Worm (Caenorhabditis elegans): ENCODE data around the gene eif-3.K.

The eif-3.K gene

DNA sequence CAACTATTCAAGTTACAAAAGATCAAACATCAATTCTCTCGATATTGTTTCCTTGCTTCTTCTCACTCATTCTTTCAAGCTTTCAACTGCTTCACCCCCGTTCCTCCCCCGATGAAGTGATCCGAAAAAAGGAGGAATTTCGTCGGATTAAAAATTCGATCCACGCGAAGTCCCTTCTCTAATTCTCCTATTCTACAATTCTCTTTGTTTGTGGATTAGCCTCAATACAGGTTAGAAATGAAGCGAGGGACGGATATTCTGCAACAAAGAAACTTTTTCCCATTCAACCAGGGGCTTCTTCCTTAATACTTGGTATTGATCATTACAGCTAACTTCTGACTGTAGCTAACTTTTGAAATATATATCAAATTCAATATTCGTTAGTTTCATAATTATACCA lies 9.0 kb upstream of the eif-3.K start, which contains the start of gene grl-2:
TSS of gene grl-2 (plus strand) at position 301 of the 400 bp plus-strand sequence.
- no peak for TF ChIP-seq nhr-28 (tag; optimal IDR thresholded peaks at IDR 0.05)
- no peak for TF ChIP-seq nhr-11 (tag; optimal IDR thresholded peaks at IDR 0.05)
- no peak for TF ChIP-seq nhr-76 (tag; optimal IDR thresholded peaks at IDR 0.05)
- TF ChIP-seq nhr-43 (tag; optimal IDR thresholded peaks at IDR 0.05; ENCODE audit: poor library complexity, severe bottlenecking), result no peak

DNA sequence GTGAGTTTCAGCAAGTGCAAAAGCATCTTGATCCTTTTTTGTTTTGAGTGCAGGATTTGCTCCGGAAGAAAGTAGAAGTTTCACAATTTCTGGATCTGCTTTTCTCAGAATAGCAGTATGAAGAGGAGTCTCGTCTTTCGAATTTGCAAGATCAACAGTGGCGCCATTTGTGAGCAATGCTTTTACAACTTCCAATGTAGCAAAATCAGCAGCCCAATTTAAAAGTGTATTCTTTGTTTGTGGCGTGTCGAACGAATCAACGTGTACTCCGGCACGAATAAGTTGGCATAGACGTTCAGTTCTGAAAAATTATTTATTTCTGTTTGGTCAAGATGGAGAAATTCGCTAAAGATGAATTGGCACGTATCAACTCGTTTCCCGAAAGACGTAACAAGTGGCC lies 4.2 kb upstream of the eif-3.K start, which contains the start of gene T16G1.13:
TSS of gene T16G1.13 (plus strand) at position 301 of the 400 bp plus-strand sequence.
- TF ChIP-seq nhr-67 (tag; optimal IDR thresholded peaks at IDR 0.05) (no peak), eor-1 (tag; optimal IDR thresholded peaks at IDR 0.05) (no peak), egl-27 (tag; optimal IDR thresholded peaks at IDR 0.05) (no peak), R02D3.7 (tag; optimal IDR thresholded peaks at IDR 0.05) (no peak), ceh-28 (tag; optimal IDR thresholded peaks at IDR 0.05) (no peak), elt-2 (tag; optimal IDR thresholded peaks at IDR 0.05) (no peak), fos-1 (tag; optimal IDR thresholded peaks at IDR 0.05) (no peak)

DNA sequence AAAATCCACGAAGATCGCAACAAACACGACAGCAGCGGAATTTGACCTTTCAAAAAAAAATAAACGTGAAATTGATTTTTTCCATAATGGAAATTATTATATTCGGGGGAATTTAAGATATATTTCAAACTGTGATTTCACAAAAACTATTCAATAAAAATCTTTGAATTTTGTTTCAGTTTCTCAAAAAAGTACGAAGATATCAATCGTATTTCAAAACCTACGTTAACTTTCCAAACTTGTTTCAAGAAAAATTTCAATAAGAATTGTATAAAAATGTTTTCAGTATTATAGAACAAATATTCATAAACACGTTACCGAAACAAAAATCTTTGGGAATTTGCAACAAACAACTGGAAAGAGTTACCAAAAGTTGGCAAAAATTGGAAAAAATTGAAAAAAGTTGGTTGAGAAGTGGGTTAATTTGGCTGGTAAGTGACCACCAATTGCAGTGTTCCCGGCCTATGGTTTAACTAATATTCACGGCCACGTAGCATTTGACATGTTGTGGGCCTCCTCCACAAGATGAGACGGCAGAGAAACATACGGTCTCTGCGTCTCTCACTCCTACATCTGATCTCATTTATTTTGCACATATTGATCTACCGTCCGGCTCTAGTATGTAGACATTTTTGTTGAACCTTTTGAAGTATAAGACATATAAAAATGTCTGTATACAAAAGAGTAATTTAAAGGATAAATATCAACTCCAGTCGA lies 2.8 kb upstream of the eif-3.K start, which contains the start of the genes T16G1.9 and T16G1.18:
TSS of gene T16G1.9 (minus strand) at position 51 of the 717 bp plus-strand sequence.
TSS of gene T16G1.18 (plus strand) at position 493 of the 717 bp plus-strand sequence.
- TF ChIP-seq ama-1 (optimal IDR thresholded peaks at IDR 0.05), result peak; percentile 72
- TF ChIP-seq fkh-2 (tag; optimal IDR thresholded peaks at IDR 0.05), result no peak
- no peak for TF ChIP-seq unc-39 (tag; optimal IDR thresholded peaks at IDR 0.05)
- TF ChIP-seq nhr-43 (tag; optimal IDR thresholded peaks at IDR 0.05; ENCODE audit: poor library complexity, severe bottlenecking), result peak; percentile 6
- peak; percentile 18 for TF ChIP-seq nhr-23 (tag; optimal IDR thresholded peaks at IDR 0.05)
- peak; percentile 4 for TF ChIP-seq lin-39 (tag; optimal IDR thresholded peaks at IDR 0.05)
- TF ChIP-seq nhr-12 (tag; optimal IDR thresholded peaks at IDR 0.05), result no peak
- TF ChIP-seq ceh-28 (tag; optimal IDR thresholded peaks at IDR 0.05), result no peak
- peak; percentile 71 for TF ChIP-seq pha-4 (tag; optimal IDR thresholded peaks at IDR 0.05)
- TF ChIP-seq snpc-4 (tag; optimal IDR thresholded peaks at IDR 0.05), result peak; percentile 54
- TF ChIP-seq lin-15B (tag; optimal IDR thresholded peaks at IDR 0.05), result peak; percentile 58
- peak; percentile 42 for TF ChIP-seq hmg-11 (tag; optimal IDR thresholded peaks at IDR 0.05)
- peak; percentile 42 for TF ChIP-seq elt-2 (tag; optimal IDR thresholded peaks at IDR 0.05)
- peak; percentile 22 for TF ChIP-seq pqm-1 (tag; optimal IDR thresholded peaks at IDR 0.05)
- peak; percentile 54 for TF ChIP-seq nhr-25 (tag; optimal IDR thresholded peaks at IDR 0.05)
- TF ChIP-seq nhr-28 (tag; optimal IDR thresholded peaks at IDR 0.05), result no peak

DNA sequence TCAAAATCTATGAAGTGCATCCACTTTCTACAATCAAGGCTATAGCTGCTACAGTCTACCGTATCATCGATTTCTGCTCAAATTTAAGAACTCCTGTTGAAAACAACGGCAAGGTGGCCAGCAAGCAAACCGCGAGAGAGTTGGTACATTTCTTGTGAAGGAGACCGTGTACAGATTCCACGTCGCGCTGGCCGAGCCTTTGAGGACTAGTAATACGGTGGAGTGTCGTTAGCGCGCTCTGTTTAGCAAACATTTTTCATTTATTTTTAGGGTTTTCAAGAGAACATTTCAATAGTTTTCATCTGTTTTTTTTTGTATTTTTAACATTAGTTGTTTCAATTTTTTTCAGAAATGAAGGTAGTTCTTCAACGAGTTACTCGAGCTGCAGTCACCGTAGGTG lies 1.5 kb upstream of the eif-3.K start, which contains the start of gene pqn-68:
TSS of gene pqn-68 (plus strand) at position 350 of the 400 bp plus-strand sequence.
- TF ChIP-seq pha-4 (tag; optimal IDR thresholded peaks at IDR 0.05) (peak; percentile 60), nfya-1 (tag; optimal IDR thresholded peaks at IDR 0.05; ENCODE audit: insufficient read depth) (peak; percentile 42), hmg-11 (tag; optimal IDR thresholded peaks at IDR 0.05) (peak; percentile 48), lin-15B (tag; optimal IDR thresholded peaks at IDR 0.05) (peak; percentile 33), daf-12 (tag; optimal IDR thresholded peaks at IDR 0.05) (no peak), elt-1 (tag; optimal IDR thresholded peaks at IDR 0.05) (no peak), elt-2 (tag; optimal IDR thresholded peaks at IDR 0.05) (no peak), nhr-23 (tag; optimal IDR thresholded peaks at IDR 0.05) (peak; percentile 12)

DNA sequence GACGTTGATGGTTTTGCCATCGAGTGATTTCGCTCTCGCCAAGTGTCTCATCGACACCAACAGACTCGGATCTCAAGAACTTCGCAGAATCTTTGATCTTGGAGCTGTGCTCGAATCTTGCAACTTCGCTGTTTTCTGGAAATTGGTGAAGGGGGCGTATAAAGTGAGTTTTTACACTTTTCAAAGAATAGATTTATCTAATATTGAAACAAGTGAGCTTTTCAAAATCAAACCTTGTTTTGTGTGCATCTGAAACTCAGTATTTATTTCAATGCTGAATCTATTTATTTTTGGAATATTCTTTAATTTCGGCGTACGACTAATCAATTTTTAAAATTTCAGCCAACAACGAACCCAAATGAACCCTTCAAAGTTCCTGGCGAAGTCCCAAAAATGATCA lies 459 bp downstream of the eif-3.K start:
- TF ChIP-seq ztf-11 (tag; optimal IDR thresholded peaks at IDR 0.05), result no peak
- TF ChIP-seq ceh-9 (tag; optimal IDR thresholded peaks at IDR 0.05), result no peak
- TF ChIP-seq nhr-25 (tag; optimal IDR thresholded peaks at IDR 0.05), result no peak
- TF ChIP-seq fkh-2 (tag; optimal IDR thresholded peaks at IDR 0.05), result no peak
- TF ChIP-seq R02D3.7 (tag; optimal IDR thresholded peaks at IDR 0.05), result no peak
- no peak for TF ChIP-seq zag-1 (tag; optimal IDR thresholded peaks at IDR 0.05)
- no peak for TF ChIP-seq pha-4 (tag; optimal IDR thresholded peaks at IDR 0.05)
- TF ChIP-seq unc-39 (tag; optimal IDR thresholded peaks at IDR 0.05), result no peak
- TF ChIP-seq ZK546.5 (tag; optimal IDR thresholded peaks at IDR 0.05), result no peak
- TF ChIP-seq ceh-82 (tag; optimal IDR thresholded peaks at IDR 0.05), result no peak
- no peak for TF ChIP-seq elt-1 (tag; optimal IDR thresholded peaks at IDR 0.05)
- no peak for TF ChIP-seq mdl-1 (tag; optimal IDR thresholded peaks at IDR 0.05)
